Worm (Caenorhabditis elegans) whole organism, young adult: ENCODE measurements around the gene acs-18.

ENCODE experiments used
- B0019.2 ChIP-seq: fragments of 200-800 bp; sonication (Bioruptor generic); conservative IDR thresholded peaks from 2 replicates; pipeline ENCODE4 v1.3.6; 2022; ENCODE audit warnings: missing genetic modification reagents, missing genetic modification characterization, missing compliant biosample characterization
- B0336.3 ChIP-seq: fragments of 200-800 bp; sonication (Bioruptor generic); IDR thresholded peaks from 2 replicates; pipeline ENCODE4 v1.3.6; 2022; ENCODE audit warnings: missing genetic modification characterization, missing compliant biosample characterization
- C06A6.2 ChIP-seq: fragments of 200-800 bp; sonication (Bioruptor generic); conservative IDR thresholded peaks from 2 replicates; pipeline ENCODE4 v1.3.6; 2022; ENCODE audit warnings: missing genetic modification characterization, missing compliant biosample characterization
- C17E4.6 ChIP-seq: fragments of 200-800 bp; sonication (Bioruptor generic); IDR thresholded peaks from 2 replicates; pipeline ENCODE4 v1.3.6; 2022; ENCODE audit warnings: missing genetic modification reagents, missing genetic modification characterization, missing compliant biosample characterization
- D2030.7 ChIP-seq: fragments of 200-800 bp; sonication (Bioruptor generic); IDR thresholded peaks from 2 replicates; pipeline ENCODE4 v1.3.6; 2022; ENCODE audit warnings: missing genetic modification reagents, missing genetic modification characterization, missing compliant biosample characterization
- F10E7.11 ChIP-seq: sonication (generic microtip); optimal IDR thresholded peaks from 2 replicates; lab custom pipeline; 2017; ENCODE audit warnings: mild to moderate bottlenecking, missing genetic modification characterization, moderate library complexity, missing compliant biosample characterization
- F22D6.2 ChIP-seq: sonication (generic microtip); optimal IDR thresholded peaks from 2 replicates; lab custom pipeline; 2016; ENCODE audit warnings: mild to moderate bottlenecking, missing genetic modification characterization, missing compliant biosample characterization
- F23B12.7 ChIP-seq: sonication (generic microtip); optimal IDR thresholded peaks from 2 replicates; lab custom pipeline; 2017; ENCODE audit warnings: missing genetic modification characterization, mild to moderate bottlenecking, missing compliant biosample characterization, antibody characterized with exemption, moderate library complexity; ENCODE audit not compliant: insufficient read depth
- F33H1.4 ChIP-seq: fragments of 200-800 bp; sonication (Bioruptor generic); IDR thresholded peaks from 2 replicates; pipeline ENCODE4 v1.3.6; 2022; ENCODE audit warnings: missing genetic modification reagents, missing genetic modification characterization, missing compliant biosample characterization
- F37B4.10 ChIP-seq: fragments of 200-800 bp; sonication (Bioruptor generic); IDR thresholded peaks from 2 replicates; pipeline ENCODE4 v1.3.6; 2022; ENCODE audit warnings: missing genetic modification characterization, missing compliant biosample characterization
- F55B11.4 ChIP-seq: sonication (generic microtip); optimal IDR thresholded peaks from 2 replicates; lab custom pipeline; 2016; ENCODE audit warnings: missing compliant biosample characterization, missing genetic modification characterization, borderline replicate concordance; ENCODE audit not compliant: insufficient read depth
- F57A8.1 ChIP-seq: fragments of 200-800 bp; sonication (Bioruptor generic); optimal IDR thresholded peaks from 2 replicates; lab custom pipeline; 2018; ENCODE audit warnings: mild to moderate bottlenecking, missing genetic modification characterization, moderate library complexity, missing compliant biosample characterization
- K11D2.4 ChIP-seq: fragments of 200-800 bp; sonication (Bioruptor generic); IDR thresholded peaks from 2 replicates; pipeline ENCODE4 v1.3.6; 2022; ENCODE audit warnings: missing genetic modification reagents, missing genetic modification characterization, missing compliant biosample characterization
- K12H6.12 ChIP-seq: fragments of 200-800 bp; sonication (Bioruptor generic); optimal IDR thresholded peaks from 2 replicates; lab custom pipeline; 2018; ENCODE audit warnings: mild to moderate bottlenecking, missing genetic modification characterization, missing compliant biosample characterization
- Y53F4B.3 ChIP-seq: fragments of 200-800 bp; sonication (Bioruptor generic); IDR thresholded peaks from 2 replicates; pipeline ENCODE4 v1.3.6; 2022; ENCODE audit warnings: missing genetic modification reagents, missing genetic modification characterization, missing compliant biosample characterization
- Y67H2A.10 ChIP-seq: fragments of 200-800 bp; sonication (Bioruptor generic); conservative IDR thresholded peaks from 2 replicates; pipeline ENCODE4 v1.3.6; 2022; ENCODE audit warnings: missing genetic modification reagents, missing genetic modification characterization, missing compliant biosample characterization
- Y95B8A.8 ChIP-seq: fragments of 200-800 bp; sonication (Bioruptor generic); IDR thresholded peaks from 2 replicates; pipeline ENCODE4 v1.3.6; 2022; ENCODE audit warnings: missing genetic modification reagents, missing genetic modification characterization, missing compliant biosample characterization
- akir-1 ChIP-seq: fragments of 200-800 bp; sonication (Bioruptor generic); optimal IDR thresholded peaks from 2 replicates; lab custom pipeline; 2018; ENCODE audit warnings: mild to moderate bottlenecking, missing genetic modification characterization, moderate library complexity, missing compliant biosample characterization
- aptf-2 ChIP-seq: fragments of 200-800 bp; sonication (Bioruptor generic); conservative IDR thresholded peaks from 2 replicates; pipeline ENCODE4 v1.3.6; 2022; ENCODE audit warnings: missing genetic modification reagents, missing genetic modification characterization, missing compliant biosample characterization
- atf-7 ChIP-seq: sonication (generic microtip); optimal IDR thresholded peaks from 2 replicates; lab custom pipeline; 2017; ENCODE audit warnings: mild to moderate bottlenecking, missing genetic modification characterization, missing compliant biosample characterization
- athp-1 ChIP-seq: sonication (generic microtip); optimal IDR thresholded peaks from 2 replicates; lab custom pipeline; 2017; ENCODE audit warnings: mild to moderate bottlenecking, missing genetic modification characterization, missing compliant biosample characterization
- attf-3 ChIP-seq: fragments of 200-800 bp; sonication (Bioruptor generic); conservative IDR thresholded peaks from 2 replicates; pipeline ENCODE4 v1.3.6; 2022; ENCODE audit warnings: missing genetic modification reagents, missing genetic modification characterization, missing compliant biosample characterization
- cebp-2 ChIP-seq: fragments of 200-800 bp; sonication (Bioruptor generic); IDR thresholded peaks from 2 replicates; pipeline ENCODE4 v1.3.6; 2022; ENCODE audit warnings: missing genetic modification characterization, missing compliant biosample characterization
- ceh-27 ChIP-seq: fragments of 200-800 bp; sonication (Bioruptor generic); optimal IDR thresholded peaks from 2 replicates; lab custom pipeline; 2018; ENCODE audit warnings: mild to moderate bottlenecking, missing genetic modification characterization, moderate library complexity, missing compliant biosample characterization
- dox-1 ChIP-seq: fragments of 200-800 bp; sonication (Bioruptor generic); IDR thresholded peaks from 2 replicates; pipeline ENCODE4 v1.3.6; 2022; ENCODE audit warnings: missing genetic modification reagents, missing genetic modification characterization, missing compliant biosample characterization
- egl-44 ChIP-seq: fragments of 200-800 bp; sonication (Bioruptor generic); IDR thresholded peaks from 2 replicates; pipeline ENCODE4 v1.3.6; 2022; ENCODE audit warnings: missing genetic modification reagents, missing genetic modification characterization, missing compliant biosample characterization
- hrde-1 ChIP-seq: sonication (generic microtip); optimal IDR thresholded peaks from 2 replicates; lab custom pipeline; 2016; ENCODE audit warnings: missing genetic modification characterization, mild to moderate bottlenecking, missing compliant biosample characterization, moderate library complexity, missing genotype, missing genetic modification reagents, borderline replicate concordance
- lag-1 ChIP-seq: fragments of 200-800 bp; sonication (Bioruptor generic); IDR thresholded peaks from 2 replicates; pipeline ENCODE4 v1.3.6; 2022; ENCODE audit warnings: missing genetic modification reagents, missing genetic modification characterization, missing compliant biosample characterization
- let-526 ChIP-seq: fragments of 200-800 bp; sonication (Bioruptor generic); IDR thresholded peaks from 2 replicates; pipeline ENCODE4 v1.3.6; 2022; ENCODE audit warnings: missing genetic modification reagents, missing genetic modification characterization, missing compliant biosample characterization
- lin-54 ChIP-seq: fragments of 200-800 bp; sonication (Bioruptor generic); optimal IDR thresholded peaks from 2 replicates; lab custom pipeline; 2018; ENCODE audit warnings: mild to moderate bottlenecking, missing genetic modification characterization, missing compliant biosample characterization
- lsl-1 ChIP-seq: fragments of 200-800 bp; sonication (Bioruptor generic); optimal IDR thresholded peaks from 2 replicates; lab custom pipeline; 2018; ENCODE audit warnings: mild to moderate bottlenecking, missing genetic modification characterization, moderate library complexity, missing compliant biosample characterization
- madf-10 ChIP-seq: sonication (generic microtip); optimal IDR thresholded peaks from 2 replicates; lab custom pipeline; 2016; ENCODE audit warnings: mild to moderate bottlenecking, missing genetic modification characterization, missing compliant biosample characterization
- mcd-1 ChIP-seq: fragments of 200-800 bp; sonication (Bioruptor generic); IDR thresholded peaks from 2 replicates; pipeline ENCODE4 v1.3.6; 2022; ENCODE audit warnings: missing genetic modification reagents, missing genetic modification characterization, missing compliant biosample characterization
- mel-28 ChIP-seq: sonication (generic microtip); optimal IDR thresholded peaks from 2 replicates; lab custom pipeline; 2016; ENCODE audit warnings: borderline replicate concordance, mild to moderate bottlenecking, missing genetic modification characterization, missing compliant biosample characterization
- nfyb-1 ChIP-seq: fragments of 200-800 bp; sonication (Bioruptor generic); IDR thresholded peaks from 2 replicates; pipeline ENCODE4 v1.3.6; 2022; ENCODE audit warnings: missing genetic modification reagents, missing genetic modification characterization, missing compliant biosample characterization
- nhr-80 ChIP-seq: sonication (generic microtip); optimal IDR thresholded peaks from 2 replicates; lab custom pipeline; 2016; ENCODE audit warnings: missing genetic modification characterization, missing compliant biosample characterization
- pha-4 ChIP-seq: fragments of 150-350 bp; sonication (generic microtip); optimal IDR thresholded peaks from 2 replicates; lab custom pipeline; 2014; ENCODE audit warnings: missing biosample characterization, missing genetic modification reagents, missing genetic modification characterization
- repo-1 ChIP-seq: sonication (generic microtip); optimal IDR thresholded peaks from 2 replicates; lab custom pipeline; 2017; ENCODE audit warnings: mild to moderate bottlenecking, missing genetic modification characterization, missing compliant biosample characterization
- sdz-38 ChIP-seq: sonication (generic microtip); optimal IDR thresholded peaks from 2 replicates; lab custom pipeline; 2016; ENCODE audit warnings: missing genotype, missing genetic modification characterization, missing compliant biosample characterization
- snpc-4 ChIP-seq, 5 experiments: fragments of 150-350 bp in 1 of 5; sonication (generic microtip) in 4 of 5; optimal IDR thresholded peaks; 2 replicates each; lab custom pipeline; 2014 to 2018; ENCODE audit warnings: missing genetic modification characterization in 5 of 5, missing biosample characterization in 3 of 5, antibody characterized with exemption in 2 of 5, mild to moderate bottlenecking in 2 of 5, missing compliant biosample characterization in 2 of 5, missing genotype in 2 of 5, moderate library complexity in 2 of 5, missing genetic modification reagents in 1 of 5
- sptf-2 ChIP-seq: fragments of 200-800 bp; sonication (Bioruptor generic); optimal IDR thresholded peaks from 2 replicates; lab custom pipeline; 2018; ENCODE audit warnings: mild to moderate bottlenecking, missing genetic modification characterization, missing compliant biosample characterization
- tbp1 ChIP-seq: fragments of 200-800 bp; sonication (Bioruptor generic); optimal IDR thresholded peaks from 2 replicates; lab custom pipeline; 2018; ENCODE audit warnings: mild to moderate bottlenecking, missing genetic modification characterization, missing compliant biosample characterization
- ztf-28 ChIP-seq: fragments of 200-800 bp; sonication (Bioruptor generic); IDR thresholded peaks from 2 replicates; pipeline ENCODE4 v1.3.6; 2022; ENCODE audit warnings: missing genetic modification reagents, missing genetic modification characterization, missing compliant biosample characterization
- ztf-3 ChIP-seq: fragments of 200-800 bp; sonication (Bioruptor generic); optimal IDR thresholded peaks from 2 replicates; lab custom pipeline; 2018; ENCODE audit warnings: mild to moderate bottlenecking, missing genetic modification characterization, missing compliant biosample characterization

Gene acs-18

ce11 chrIV:10294030-10294429 lies 19.4 kb downstream of the acs-18 start, which contains the start of gene R09E10.6:
R09E10.6 (minus strand) TSS chrIV:10294130.
- TF ChIP-seq nhr-80 (tag; lab: Kevin White, UChicago) (no peak), B0019.2 (no peak), hrde-1 (no peak), F22D6.2 (tag; lab: Kevin White, UChicago) (no peak), ceh-27 (no peak), Y67H2A.10 (GFP tag; lab: Robert Waterston, UW) (no peak), F33H1.4 (no peak), akir-1 (GFP tag; lab: Kevin White, UChicago) (no peak), lsl-1 (GFP tag; lab: Kevin White, UChicago) (no peak), K12H6.12 (tag; lab: Kevin White, UChicago) (no peak), F55B11.4 (no peak), ztf-3 (no peak), C06A6.2 (GFP tag; lab: Robert Waterston, UW) (no peak), aptf-2 (no peak), sptf-2 (GFP tag; lab: Kevin White, UChicago) (no peak), let-526 (no peak), sdz-38 (tag; lab: Kevin White, UChicago) (no peak), mel-28 (tag; lab: Kevin White, UChicago) (no peak), athp-1 (tag; lab: Kevin White, UChicago) (no peak)

ce11 chrIV:10288575-10288974 lies 24.9 kb downstream of the acs-18 start:
- no peak for TF ChIP-seq lin-54 (GFP tag; lab: Kevin White, UChicago)
- no peak for TF ChIP-seq F37B4.10 (GFP tag; lab: Robert Waterston, UW)
- TF ChIP-seq F23B12.7 (tag; lab: Kevin White, UChicago), result no peak
- no peak for TF ChIP-seq Y53F4B.3 (GFP tag; lab: Robert Waterston, UW)
- no peak for TF ChIP-seq ztf-28 (GFP tag; lab: Robert Waterston, UW)
- no peak for TF ChIP-seq dox-1
- no peak for TF ChIP-seq madf-10 (tag; lab: Kevin White, UChicago)
- TF ChIP-seq F57A8.1, result no peak
- TF ChIP-seq B0336.3, result no peak
- no peak for TF ChIP-seq egl-44 (GFP tag; lab: Robert Waterston, UW)
- no peak for TF ChIP-seq D2030.7 (GFP tag; lab: Robert Waterston, UW)
- TF ChIP-seq F22D6.2 (tag; lab: Kevin White, UChicago), result no peak
- no peak for TF ChIP-seq pha-4 (tag; lab: Kevin White, UChicago)
- TF ChIP-seq atf-7 (tag; lab: Kevin White, UChicago), result no peak
- no peak for TF ChIP-seq mcd-1 (GFP tag; lab: Robert Waterston, UW)
- no peak for TF ChIP-seq F10E7.11
- no peak for TF ChIP-seq tbp1
- TF ChIP-seq akir-1 (GFP tag; lab: Kevin White, UChicago), result no peak

- TF ChIP-seq madf-10 (tag; lab: Kevin White, UChicago) (no peak), lag-1 (GFP tag; lab: Robert Waterston, UW) (no peak), dox-1 (no peak), K11D2.4 (no peak), cebp-2 (no peak), Y95B8A.8 (no peak), attf-3 (GFP tag; lab: Robert Waterston, UW) (no peak), F57A8.1 (no peak), F22D6.2 (tag; lab: Kevin White, UChicago) (no peak), C06A6.2 (GFP tag; lab: Robert Waterston, UW) (no peak), snpc-4 (GFP tag; optimal IDR thresholded peaks at IDR 0.05; lab: Kevin White, UChicago) (no peak), snpc-4 (tag; optimal IDR thresholded peaks at IDR 0.05; lab: Kevin White, UChicago) (no peak), hrde-1 (no peak), F37B4.10 (GFP tag; lab: Robert Waterston, UW) (no peak), nfyb-1 (GFP tag; lab: Robert Waterston, UW) (no peak), sdz-38 (tag; lab: Kevin White, UChicago) (no peak), Y67H2A.10 (GFP tag; lab: Robert Waterston, UW) (no peak), repo-1 (no peak), Y53F4B.3 (GFP tag; lab: Robert Waterston, UW) (no peak), C17E4.6 (GFP tag; lab: Robert Waterston, UW) (no peak), athp-1 (tag; lab: Kevin White, UChicago) (no peak)
- TF ChIP-seq, all 124 proteins: peak for 0
Measured at ce11 chrIV:10286655-10287054, 26.8 kb downstream of the acs-18 start, which contains the start of gene ebax-1. ebax-1 (plus strand) TSS chrIV:10286955.
